Fruit fly (Drosophila melanogaster) S2 (cell line): ENCODE results near the gene CG32365.

Source experiments
- CG8478 ChIP-seq: fragments of >200 bp; optimal IDR thresholded peaks from 2 replicates; lab custom pipeline; 2018
- CTCF ChIP-seq, 2 experiments: fragments of >200 bp; optimal IDR thresholded peaks; 2 replicates each; lab custom pipeline; 2018

dm6 chr3L:7943950-7944349 is 75.1 kb downstream of the CG32365 start:
- TF ChIP-seq CG8478 (lab: Kevin White, UChicago) (no peak), CTCF (optimal IDR thresholded peaks at IDR 0.05; lab: Kevin White, UChicago) (no peak)
